Worm (Caenorhabditis elegans) whole organism, early embryonic: ENCODE data around the gene xpo-1.

ENCODE experiments used
- B0310.2 ChIP-seq: sonication (generic microtip); optimal IDR thresholded peaks from 2 replicates; lab custom pipeline; 2016; ENCODE audit warnings: mild to moderate bottlenecking, missing genetic modification characterization, missing compliant biosample characterization
- F13C5.2 ChIP-seq: sonication (generic microtip); optimal IDR thresholded peaks from 2 replicates; lab custom pipeline; 2017; ENCODE audit warnings: mild to moderate bottlenecking, missing genetic modification characterization, inconsistent platforms, missing compliant biosample characterization
- aly-1 ChIP-seq: sonication (generic microtip); optimal IDR thresholded peaks from 2 replicates; lab custom pipeline; 2016; ENCODE audit warnings: missing genetic modification characterization, missing compliant biosample characterization
- ama-1 ChIP-seq: fragments of 150-350 bp; optimal IDR thresholded peaks from 2 replicates; lab custom pipeline; 2014
- ceh-13 ChIP-seq: fragments of 200-800 bp; sonication (Bioruptor generic); optimal IDR thresholded peaks from 2 replicates; lab custom pipeline; 2018; ENCODE audit warnings: mild to moderate bottlenecking, missing genetic modification characterization, missing compliant biosample characterization
- ceh-36 ChIP-seq: sonication (generic microtip); optimal IDR thresholded peaks from 2 replicates; lab custom pipeline; 2016; ENCODE audit warnings: missing genetic modification characterization, inconsistent platforms, missing compliant biosample characterization
- ets-7 ChIP-seq: sonication (generic microtip); optimal IDR thresholded peaks from 2 replicates; lab custom pipeline; 2016; ENCODE audit warnings: missing genotype, missing genetic modification characterization, missing compliant biosample characterization
- flt-1 ChIP-seq: fragments of 200-800 bp; sonication (Bioruptor generic); IDR thresholded peaks from 2 replicates; pipeline ENCODE4 v1.3.6; 2022; ENCODE audit warnings: missing genetic modification characterization, missing compliant biosample characterization
- hmbx-1 ChIP-seq: sonication (generic microtip); optimal IDR thresholded peaks from 2 replicates; lab custom pipeline; 2016; ENCODE audit warnings: mild to moderate bottlenecking, missing genetic modification characterization, missing compliant biosample characterization
- hmg-4 ChIP-seq: fragments of 200-800 bp; sonication (Bioruptor generic); optimal IDR thresholded peaks from 2 replicates; lab custom pipeline; 2018; ENCODE audit warnings: mild to moderate bottlenecking, missing genetic modification characterization, missing compliant biosample characterization
- hnd-1 ChIP-seq: sonication (generic microtip); optimal IDR thresholded peaks from 2 replicates; lab custom pipeline; 2016; ENCODE audit warnings: missing genetic modification characterization, missing compliant biosample characterization
- scrt-1 ChIP-seq: fragments of 200-800 bp; sonication (Bioruptor generic); IDR thresholded peaks from 2 replicates; pipeline ENCODE4 v1.3.6; 2022; ENCODE audit warnings: missing genetic modification characterization, missing compliant biosample characterization
- tbx-11 ChIP-seq: fragments of 200-800 bp; sonication (Bioruptor generic); IDR thresholded peaks from 2 replicates; pipeline ENCODE4 v1.3.6; 2022; ENCODE audit warnings: missing genetic modification characterization, missing compliant biosample characterization
- tra-4 ChIP-seq: sonication (generic microtip); optimal IDR thresholded peaks from 2 replicates; lab custom pipeline; 2017; ENCODE audit warnings: missing genetic modification characterization, missing compliant biosample characterization

DNA sequence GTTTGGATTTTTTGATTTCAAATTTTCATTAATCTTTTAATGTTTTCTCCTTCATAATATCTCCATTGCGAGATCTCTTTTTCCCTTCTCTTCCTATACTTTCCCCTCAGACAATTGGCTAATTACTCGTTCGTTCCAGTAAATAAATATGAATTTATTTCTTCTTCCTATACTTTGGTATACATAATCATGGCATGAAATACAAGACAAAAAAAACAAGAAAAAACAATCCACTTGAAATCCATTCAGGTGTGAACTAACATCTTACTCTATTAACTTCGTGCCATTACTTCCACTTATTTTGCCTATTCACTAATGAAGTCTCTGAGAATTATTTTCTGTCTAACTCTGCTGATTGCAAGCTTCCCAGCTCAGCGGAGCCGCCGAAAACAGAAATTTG is 37.4 kb downstream of the xpo-1 start, which contains the start of gene grd-8:
- no peak for TF ChIP-seq ama-1
- no peak for TF ChIP-seq B0310.2 (tag; lab: Kevin White, UChicago)
- no peak for TF ChIP-seq hmg-4 (GFP tag; lab: Kevin White, UChicago)
- TF ChIP-seq F13C5.2 (tag; lab: Kevin White, UChicago), result no peak
- TF ChIP-seq tbx-11 (GFP tag; lab: Robert Waterston, UW), result no peak
- TF ChIP-seq tra-4 (tag; lab: Kevin White, UChicago), result no peak
- no peak for TF ChIP-seq scrt-1
- TF ChIP-seq ets-7, result no peak
- TF ChIP-seq hmbx-1, result no peak
- TF ChIP-seq aly-1 (tag; lab: Kevin White, UChicago), result no peak
- TF ChIP-seq ceh-13 (GFP tag; lab: Kevin White, UChicago), result no peak
- TF ChIP-seq hnd-1 (tag; lab: Kevin White, UChicago), result no peak
- TF ChIP-seq flt-1 (GFP tag; lab: Robert Waterston, UW), result no peak
- TF ChIP-seq ceh-36, result no peak
